Fruit fly (Drosophila melanogaster): ENCODE results near the gene EMC4.

Gene EMC4

dm6 chr3L:22871030-22871844 lies 3.2 kb upstream of the EMC4 start (continued):
- TF ChIP-seq CoRest (tag; optimal IDR thresholded peaks at IDR 0.05): no peak
- TF ChIP-seq CG2129 (GFP tag; IDR thresholded peaks at IDR 0.05; ENCODE audit: partially characterized antibody): peak; percentile 41
- TF ChIP-seq CG3281 (GFP tag; optimal IDR thresholded peaks at IDR 0.05): peak; percentile 41
- 0 out of 3 replicates have a peak, but pooled peaks have one; percentile 16 for TF ChIP-seq sr (GFP tag; IDR thresholded peaks at IDR 0.05)
- TF ChIP-seq Opbp (GFP tag; IDR thresholded peaks at IDR 0.05; ENCODE audit: partially characterized antibody): peak; percentile 65; the same call in 2 of the 3 replicates
- TF ChIP-seq CG1233 (GFP tag; optimal IDR thresholded peaks at IDR 0.05): no peak
- TF ChIP-seq Gug (GFP tag; IDR thresholded peaks at IDR 0.05): no peak
- TF ChIP-seq Mes4 (GFP tag; optimal IDR thresholded peaks at IDR 0.05): peak; percentile 21
- TF ChIP-seq H2.0 (GFP tag; IDR thresholded peaks at IDR 0.05): no peak
- 0 out of 2 replicates have a peak, but pooled peaks have one; percentile 16 for TF ChIP-seq rib (GFP tag; IDR thresholded peaks at IDR 0.05)
- no peak for TF ChIP-seq her (GFP tag; optimal IDR thresholded peaks at IDR 0.05)
- peak; percentile 32 for TF ChIP-seq mam (GFP tag; optimal IDR thresholded peaks at IDR 0.05)
- TF ChIP-seq Rfx (GFP tag; IDR thresholded peaks at IDR 0.05): peak; percentile 66
- no peak for TF ChIP-seq tll (GFP tag; optimal IDR thresholded peaks at IDR 0.05)
- no peak for TF ChIP-seq Lhr (GFP tag; optimal IDR thresholded peaks at IDR 0.05)
- TF ChIP-seq amos (GFP tag; IDR thresholded peaks at IDR 0.05; ENCODE audit: partially characterized antibody): peak; percentile 74
- peak; percentile 22; the same call in 1 of the 2 replicates for TF ChIP-seq Xrp1 (GFP tag; IDR thresholded peaks at IDR 0.05)
- peak; percentile 29 for TF ChIP-seq MESR4 (GFP tag; optimal IDR thresholded peaks at IDR 0.05)
- TF ChIP-seq dati (GFP tag; IDR thresholded peaks at IDR 0.05): no peak
- TF ChIP-seq Bteb2 (GFP tag; optimal IDR thresholded peaks at IDR 0.05): no peak
- no peak for TF ChIP-seq sima (GFP tag; optimal IDR thresholded peaks at IDR 0.05)
- TF ChIP-seq ac (GFP tag; optimal IDR thresholded peaks at IDR 0.05): no peak
- TF ChIP-seq bigmax (GFP tag; optimal IDR thresholded peaks at IDR 0.05): no peak
- TF ChIP-seq sug (tag; optimal IDR thresholded peaks at IDR 0.05): no peak
- no peak for TF ChIP-seq Sox100B (GFP tag; optimal IDR thresholded peaks at IDR 0.05)
- peak; percentile 13 for TF ChIP-seq lbe (GFP tag; optimal IDR thresholded peaks at IDR 0.05)
- TF ChIP-seq Chrac-16 (GFP tag; optimal IDR thresholded peaks at IDR 0.05): no peak
- TF ChIP-seq CG6683 (GFP tag; optimal IDR thresholded peaks at IDR 0.05): no peak
- no peak for TF ChIP-seq CG6765 (GFP tag; optimal IDR thresholded peaks at IDR 0.05)
- peak; percentile 75 for TF ChIP-seq YL-1 (GFP tag; optimal IDR thresholded peaks at IDR 0.05)
- TF ChIP-seq Blimp-1 (GFP tag; optimal IDR thresholded peaks at IDR 0.05): no peak
- no peak for TF ChIP-seq az2 (GFP tag; optimal IDR thresholded peaks at IDR 0.05)
- 0 out of 2 replicates have a peak, but pooled peaks have one; percentile 9 for TF ChIP-seq CG14441 (GFP tag; IDR thresholded peaks at IDR 0.05)
- TF ChIP-seq CG17568 (GFP tag; optimal IDR thresholded peaks at IDR 0.05): no peak
- no peak for TF ChIP-seq schlank (tag; optimal IDR thresholded peaks at IDR 0.05)
- no peak for TF ChIP-seq Jarid2 (GFP tag; optimal IDR thresholded peaks at IDR 0.05)
- TF ChIP-seq vnd (GFP tag; IDR thresholded peaks at IDR 0.05; ENCODE audit: partially characterized antibody): peak; percentile 68
- TF ChIP-seq CG6254 (GFP tag; optimal IDR thresholded peaks at IDR 0.05): no peak
- no peak for TF ChIP-seq Atf-2 (GFP tag; optimal IDR thresholded peaks at IDR 0.05)
- no peak for TF ChIP-seq gsb (GFP tag; IDR thresholded peaks at IDR 0.05)
- no peak for TF ChIP-seq br (optimal IDR thresholded peaks at IDR 0.05)
- no peak for TF ChIP-seq fru (optimal IDR thresholded peaks at IDR 0.05)
- TF ChIP-seq CG13624 (GFP tag; optimal IDR thresholded peaks at IDR 0.05): no peak
- no peak for TF ChIP-seq HmgD (GFP tag; optimal IDR thresholded peaks at IDR 0.05)
- TF ChIP-seq ash1 (GFP tag; optimal IDR thresholded peaks at IDR 0.05): no peak
- TF ChIP-seq CG13296 (GFP tag; optimal IDR thresholded peaks at IDR 0.05): no peak
- TF ChIP-seq mirr (GFP tag; optimal IDR thresholded peaks at IDR 0.05): no peak
- TF ChIP-seq CG8478 (optimal IDR thresholded peaks at IDR 0.05): peak; percentile 51
- peak; percentile 33; the same call in 1 of the 2 replicates for TF ChIP-seq Drgx (GFP tag; IDR thresholded peaks at IDR 0.05)
- no peak for TF ChIP-seq CG4707 (GFP tag; optimal IDR thresholded peaks at IDR 0.05)
